Fruit fly (Drosophila melanogaster) whole organism, embryonic: ENCODE measurements around the gene ND-30.

ENCODE experiments used
- C15 ChIP-seq: fragments of 200-800 bp; sonication (Bioruptor generic); IDR thresholded peaks from 3 replicates; pipeline ENCODE4 v1.3.6; 2022; ENCODE audit warnings: missing biosample characterization, missing genetic modification characterization
- CG10321 ChIP-seq: fragments of 200-800 bp; sonication (Bioruptor generic); IDR thresholded peaks from 2 replicates; pipeline ENCODE4 v1.3.6; 2022; ENCODE audit warnings: missing biosample characterization, missing genetic modification characterization
- CG10543 ChIP-seq: fragments of 200-800 bp; sonication (Bioruptor generic); optimal IDR thresholded peaks from 3 replicates; lab custom pipeline; 2017; ENCODE audit warnings: missing biosample characterization, mild to moderate bottlenecking, missing genetic modification characterization, moderate library complexity
- CG10565 ChIP-seq: fragments of 200-800 bp; sonication (Bioruptor generic); optimal IDR thresholded peaks from 3 replicates; lab custom pipeline; 2016; ENCODE audit warnings: missing biosample characterization, mild to moderate bottlenecking, missing genetic modification characterization
- CG11398 ChIP-seq: fragments of 200-800 bp; sonication (Bioruptor generic); optimal IDR thresholded peaks from 2 replicates; lab custom pipeline; 2016; ENCODE audit warnings: missing biosample characterization, missing genetic modification characterization
- CG11695 ChIP-seq: fragments of 200-800 bp; sonication (Bioruptor generic); IDR thresholded peaks from 3 replicates; pipeline ENCODE4 v1.3.6; 2022; ENCODE audit warnings: missing biosample characterization, missing genetic modification characterization
- CG13296 ChIP-seq: fragments of 200-800 bp; sonication (Bioruptor generic); optimal IDR thresholded peaks from 3 replicates; lab custom pipeline; 2018; ENCODE audit warnings: missing biosample characterization, mild to moderate bottlenecking, missing genetic modification characterization
- CG1603 ChIP-seq: fragments of 200-800 bp; sonication (Bioruptor generic); optimal IDR thresholded peaks from 2 replicates; lab custom pipeline; 2019; ENCODE audit warnings: missing biosample characterization, mild to moderate bottlenecking, missing genetic modification characterization, moderate library complexity
- CG17328 ChIP-seq: fragments of 200-800 bp; sonication (Bioruptor generic); IDR thresholded peaks from 2 replicates; pipeline ENCODE4 v1.3.6; 2022; ENCODE audit warnings: missing biosample characterization, missing genetic modification characterization
- CG17568 ChIP-seq: fragments of 200-800 bp; sonication (Bioruptor generic); optimal IDR thresholded peaks from 2 replicates; lab custom pipeline; 2018; ENCODE audit warnings: missing biosample characterization, mild to moderate bottlenecking, missing genetic modification characterization, moderate library complexity
- CG17612 ChIP-seq: fragments of 200-800 bp; sonication (Bioruptor generic); IDR thresholded peaks from 2 replicates; pipeline ENCODE4 v1.3.6; 2022; ENCODE audit warnings: missing biosample characterization, missing genetic modification characterization
- CG1792 ChIP-seq: fragments of 200-800 bp; sonication (Bioruptor generic); optimal IDR thresholded peaks from 2 replicates; lab custom pipeline; 2016; ENCODE audit warnings: missing biosample characterization, missing genetic modification characterization
- CG18476 ChIP-seq: fragments of 200-800 bp; sonication (Bioruptor generic); optimal IDR thresholded peaks from 2 replicates; lab custom pipeline; 2016; ENCODE audit warnings: missing biosample characterization, mild to moderate bottlenecking, missing genetic modification characterization
- CG2875 ChIP-seq: fragments of 200-800 bp; sonication (Bioruptor generic); optimal IDR thresholded peaks from 2 replicates; lab custom pipeline; 2017; ENCODE audit warnings: missing biosample characterization, mild to moderate bottlenecking, missing genetic modification characterization, missing genetic modification reagents
- CG31224 ChIP-seq: fragments of 200-800 bp; sonication (Bioruptor generic); IDR thresholded peaks from 2 replicates; pipeline ENCODE4 v1.3.6; 2022; ENCODE audit warnings: missing biosample characterization, missing genetic modification characterization
- CG3407 ChIP-seq: fragments of 200-800 bp; sonication (Bioruptor generic); optimal IDR thresholded peaks from 2 replicates; lab custom pipeline; 2018; ENCODE audit warnings: missing biosample characterization, mild to moderate bottlenecking, missing genetic modification characterization
- CG4424 ChIP-seq: fragments of 200-800 bp; sonication (Bioruptor generic); optimal IDR thresholded peaks from 3 replicates; lab custom pipeline; 2016; ENCODE audit warnings: missing biosample characterization, missing genetic modification characterization
- CG4820 ChIP-seq: fragments of 200-800 bp; sonication (Bioruptor generic); optimal IDR thresholded peaks from 3 replicates; lab custom pipeline; 2016; ENCODE audit warnings: missing biosample characterization, missing genetic modification characterization
- CG6683 ChIP-seq: fragments of 200-800 bp; sonication (Bioruptor generic); optimal IDR thresholded peaks from 2 replicates; lab custom pipeline; 2017; ENCODE audit warnings: missing biosample characterization, mild to moderate bottlenecking, missing genetic modification characterization, missing genetic modification reagents
- CG7987 ChIP-seq: fragments of 200-800 bp; sonication (Bioruptor generic); optimal IDR thresholded peaks from 2 replicates; lab custom pipeline; 2018; ENCODE audit warnings: missing biosample characterization, mild to moderate bottlenecking, missing genetic modification characterization, moderate library complexity
- CG8281 ChIP-seq: fragments of 200-800 bp; sonication (Bioruptor generic); optimal IDR thresholded peaks from 2 replicates; lab custom pipeline; 2018; ENCODE audit warnings: missing biosample characterization, mild to moderate bottlenecking, missing genetic modification characterization, moderate library complexity
- CG9609 ChIP-seq: fragments of 200-800 bp; sonication (Bioruptor generic); optimal IDR thresholded peaks from 3 replicates; lab custom pipeline; 2016; ENCODE audit warnings: missing biosample characterization, missing genetic modification characterization
- D19B ChIP-seq: fragments of 200-800 bp; sonication (Bioruptor generic); optimal IDR thresholded peaks from 2 replicates; lab custom pipeline; 2017; ENCODE audit warnings: missing biosample characterization, mild to moderate bottlenecking, missing genetic modification characterization
- Dfd ChIP-seq, 2 experiments: fragments of >200 bp; optimal IDR thresholded peaks; 2 replicates each; lab custom pipeline; 2017; ENCODE audit warnings: missing biosample characterization in 2 of 2, missing genetic modification characterization in 2 of 2
- Dll ChIP-seq: fragments of 200-800 bp; sonication (Bioruptor generic); IDR thresholded peaks from 4 replicates; pipeline ENCODE4 v1.3.6; 2022; ENCODE audit warnings: missing biosample characterization, missing genetic modification characterization; ENCODE audit not compliant: partially characterized antibody
- Doc3 ChIP-seq: fragments of 200-800 bp; sonication (Bioruptor generic); IDR thresholded peaks from 3 replicates; pipeline ENCODE4 v1.3.6; 2022; ENCODE audit warnings: missing biosample characterization, missing genetic modification characterization; ENCODE audit not compliant: partially characterized antibody
- ERR ChIP-seq: fragments of 200-800 bp; sonication (Bioruptor generic); optimal IDR thresholded peaks from 2 replicates; lab custom pipeline; 2016; ENCODE audit warnings: missing biosample characterization, missing genetic modification characterization
- Gug ChIP-seq: fragments of 200-800 bp; sonication (Bioruptor generic); IDR thresholded peaks from 4 replicates; pipeline ENCODE4 v1.3.6; 2022; ENCODE audit warnings: missing biosample characterization, missing genetic modification characterization
- Hmr ChIP-seq: fragments of 200-800 bp; sonication (Bioruptor generic); optimal IDR thresholded peaks from 3 replicates; lab custom pipeline; 2017; ENCODE audit warnings: mild to moderate bottlenecking, missing biosample characterization, missing genetic modification reagents, missing genetic modification characterization
- MTF-1 ChIP-seq: fragments of 200-800 bp; sonication (Bioruptor generic); optimal IDR thresholded peaks from 2 replicates; lab custom pipeline; 2018; ENCODE audit warnings: missing biosample characterization, mild to moderate bottlenecking, missing genetic modification characterization, borderline replicate concordance
- Meics ChIP-seq: fragments of 200-800 bp; sonication (Bioruptor generic); optimal IDR thresholded peaks from 2 replicates; lab custom pipeline; 2017; ENCODE audit warnings: missing biosample characterization, mild to moderate bottlenecking, missing genetic modification characterization
- Nf-YC ChIP-seq: fragments of 200-800 bp; optimal IDR thresholded peaks from 3 replicates; lab custom pipeline; 2019; ENCODE audit warnings: missing biosample characterization, mild to moderate bottlenecking, missing genetic modification characterization, moderate library complexity
- Oaz ChIP-seq: fragments of 200-800 bp; sonication (Bioruptor generic); IDR thresholded peaks from 2 replicates; pipeline ENCODE4 v1.3.6; 2022; ENCODE audit warnings: missing biosample characterization, missing genetic modification characterization
- Xrp1 ChIP-seq: fragments of 200-800 bp; sonication (Bioruptor generic); IDR thresholded peaks from 2 replicates; pipeline ENCODE4 v1.3.6; 2022; ENCODE audit warnings: missing biosample characterization, missing genetic modification characterization
- bigmax ChIP-seq: fragments of 200-800 bp; sonication (Bioruptor generic); optimal IDR thresholded peaks from 2 replicates; lab custom pipeline; 2018; ENCODE audit warnings: missing biosample characterization, mild to moderate bottlenecking, missing genetic modification characterization
- corto ChIP-seq: fragments of 200-800 bp; sonication (Bioruptor generic); optimal IDR thresholded peaks from 2 replicates; lab custom pipeline; 2016; ENCODE audit warnings: missing biosample characterization, mild to moderate bottlenecking, missing genetic modification characterization, moderate library complexity
- crol ChIP-seq: fragments of 200-800 bp; sonication (Bioruptor generic); IDR thresholded peaks from 2 replicates; pipeline ENCODE4 v1.3.6; 2022; ENCODE audit warnings: missing biosample characterization, missing genetic modification characterization
- dan ChIP-seq: fragments of 200-800 bp; sonication (Bioruptor generic); IDR thresholded peaks from 2 replicates; pipeline ENCODE4 v1.3.6; 2022; ENCODE audit warnings: missing biosample characterization, missing genetic modification characterization
- fru ChIP-seq: fragments of >200 bp; optimal IDR thresholded peaks from 2 replicates; lab custom pipeline; 2017
- fu2 ChIP-seq: fragments of 200-800 bp; sonication (Bioruptor generic); optimal IDR thresholded peaks from 2 replicates; lab custom pipeline; 2016; ENCODE audit warnings: missing biosample characterization, missing genetic modification characterization
- jumu ChIP-seq: fragments of 200-800 bp; sonication (Bioruptor generic); optimal IDR thresholded peaks from 3 replicates; lab custom pipeline; 2016; ENCODE audit warnings: missing biosample characterization, missing genetic modification characterization
- phol ChIP-seq: fragments of 200-800 bp; sonication (Bioruptor generic); optimal IDR thresholded peaks from 3 replicates; lab custom pipeline; 2018; ENCODE audit warnings: missing biosample characterization, mild to moderate bottlenecking, missing genetic modification characterization, moderate library complexity
- pita ChIP-seq: fragments of 200-800 bp; sonication (Bioruptor generic); optimal IDR thresholded peaks from 2 replicates; lab custom pipeline; 2017; ENCODE audit warnings: missing biosample characterization, mild to moderate bottlenecking, missing genetic modification characterization
- sd ChIP-seq: fragments of 200-800 bp; sonication (Bioruptor generic); optimal IDR thresholded peaks from 3 replicates; lab custom pipeline; 2018; ENCODE audit warnings: missing biosample characterization, mild to moderate bottlenecking, missing genetic modification characterization, moderate library complexity
- sim ChIP-seq: fragments of 200-800 bp; sonication (Bioruptor generic); IDR thresholded peaks from 2 replicates; pipeline ENCODE4 v1.3.6; 2022; ENCODE audit warnings: missing biosample characterization, missing genetic modification characterization
- sqz ChIP-seq: fragments of 200-800 bp; sonication (Bioruptor generic); optimal IDR thresholded peaks from 3 replicates; lab custom pipeline; 2018; ENCODE audit warnings: missing biosample characterization, mild to moderate bottlenecking, missing genetic modification characterization
- tio ChIP-seq: fragments of 200-800 bp; sonication (Bioruptor generic); optimal IDR thresholded peaks from 2 replicates; lab custom pipeline; 2017; ENCODE audit warnings: missing biosample characterization, missing genetic modification characterization, inconsistent platforms
- ttk ChIP-seq: fragments of 200-800 bp; sonication (Bioruptor generic); IDR thresholded peaks from 2 replicates; pipeline ENCODE4 v2.1.2; 2022; ENCODE audit warnings: missing biosample characterization, missing genetic modification characterization
- unc-4 ChIP-seq: fragments of 200-800 bp; sonication (Bioruptor generic); IDR thresholded peaks from 2 replicates; pipeline ENCODE4 v1.3.6; 2022; ENCODE audit warnings: missing biosample characterization, missing genetic modification characterization; ENCODE audit not compliant: partially characterized antibody
- yki ChIP-seq: fragments of >200 bp; optimal IDR thresholded peaks from 3 replicates; lab custom pipeline; 2018
- zf30C ChIP-seq: fragments of 200-800 bp; sonication (Bioruptor generic); optimal IDR thresholded peaks from 3 replicates; lab custom pipeline; 2018; ENCODE audit warnings: missing biosample characterization, mild to moderate bottlenecking, missing genetic modification characterization

The ND-30 gene

dm6 chr3L:3178530-3179096 lies 19.2 kb upstream of the ND-30 start, which contains the start of the genes MnM and Girdin (continued):
- TF ChIP-seq CG10565 (GFP tag; lab: Kevin White, UChicago), result no peak
- TF ChIP-seq pita, result no peak
- TF ChIP-seq CG9609 (GFP tag; lab: Kevin White, UChicago), result peak; percentile 79
- TF ChIP-seq CG11695 (GFP tag; lab: Robert Waterston, UW), result no peak
- no peak for TF ChIP-seq CG31224 (GFP tag; lab: Robert Waterston, UW)
- TF ChIP-seq Oaz (GFP tag; lab: Robert Waterston, UW), result no peak
- TF ChIP-seq CG4820, result peak; percentile 45
- TF ChIP-seq CG2875, result no peak
- peak; percentile 59 for TF ChIP-seq Hmr (GFP tag; lab: Kevin White, UChicago)
- TF ChIP-seq CG11398 (GFP tag; lab: Kevin White, UChicago), result no peak
- TF ChIP-seq CG17328 (GFP tag; lab: Robert Waterston, UW), result no peak
- peak; percentile 93 for TF ChIP-seq Dll (GFP tag; lab: Robert Waterston, UW)
- no peak for TF ChIP-seq corto
- no peak for TF ChIP-seq ttk (GFP tag; lab: Robert Waterston, UW)
- peak; percentile 82 for TF ChIP-seq Doc3 (GFP tag; lab: Robert Waterston, UW)
- no peak for TF ChIP-seq CG8281 (tag; lab: Kevin White, UChicago)
- TF ChIP-seq CG17568 (GFP tag; lab: Kevin White, UChicago), result no peak
- peak; percentile 56; the same call in 2 of the 4 replicates for TF ChIP-seq Gug (GFP tag; lab: Robert Waterston, UW)
- TF ChIP-seq MTF-1 (GFP tag; lab: Kevin White, UChicago), result no peak
- TF ChIP-seq Xrp1, result peak; percentile 41; the same call in 1 of the 2 replicates
- no peak for TF ChIP-seq crol
- TF ChIP-seq C15, result no peak
- no peak for TF ChIP-seq zf30C
- TF ChIP-seq tio (GFP tag; lab: Kevin White, UChicago), result no peak
- no peak for TF ChIP-seq CG6683 (GFP tag; lab: Kevin White, UChicago)
- TF ChIP-seq dan (GFP tag; lab: Robert Waterston, UW), result no peak
- TF ChIP-seq CG1603 (tag; lab: Kevin White, UChicago), result no peak
- no peak for TF ChIP-seq sqz (GFP tag; lab: Kevin White, UChicago)
- no peak for TF ChIP-seq CG3407
- TF ChIP-seq sd (tag; lab: Kevin White, UChicago), result peak; percentile 91
- TF ChIP-seq CG10321 (GFP tag; lab: Robert Waterston, UW), result no peak
- peak; percentile 82 for TF ChIP-seq fu2 (GFP tag; lab: Kevin White, UChicago)
- TF ChIP-seq unc-4 (GFP tag; lab: Robert Waterston, UW), result peak; percentile 87
- TF ChIP-seq yki (lab: Kevin White, UChicago), result no peak
- TF ChIP-seq fru, result no peak
- TF ChIP-seq D19B (GFP tag; lab: Kevin White, UChicago), result no peak
- no peak for TF ChIP-seq bigmax
- no peak for TF ChIP-seq CG18476 (GFP tag; lab: Kevin White, UChicago)
- TF ChIP-seq CG10543 (GFP tag; lab: Kevin White, UChicago), result peak; percentile 64
- TF ChIP-seq CG4424, result peak; percentile 59
- peak; percentile 65 for TF ChIP-seq phol (tag; lab: Kevin White, UChicago)
- peak; percentile 55 for TF ChIP-seq ERR (GFP tag; lab: Kevin White, UChicago)
- no peak for TF ChIP-seq sim (GFP tag; lab: Robert Waterston, UW)
- peak; percentile 22 for TF ChIP-seq Meics (GFP tag; lab: Kevin White, UChicago)
- TF ChIP-seq CG1792 (GFP tag; lab: Kevin White, UChicago), result peak; percentile 17
- TF ChIP-seq CG17612 (GFP tag; lab: Robert Waterston, UW), result no peak
- TF ChIP-seq Dfd (GFP tag; optimal IDR thresholded peaks at IDR 0.05; lab: Kevin White, UChicago), result no peak
- TF ChIP-seq Nf-YC (tag; lab: Kevin White, UChicago), result no peak
- peak; percentile 86 for TF ChIP-seq jumu (GFP tag; lab: Kevin White, UChicago)
- no peak for TF ChIP-seq CG7987 (GFP tag; lab: Kevin White, UChicago)
- TF ChIP-seq CG13296 (GFP tag; lab: Kevin White, UChicago), result no peak
